Worm (Caenorhabditis elegans) whole organism, L1 larva: ENCODE measurements around the gene K05F1.1.

Experiments used
- alr-1 ChIP-seq: fragments of 200-800 bp; sonication (Bioruptor generic); optimal IDR thresholded peaks from 2 replicates; lab custom pipeline; 2018; ENCODE audit warnings: borderline replicate concordance, mild to moderate bottlenecking, missing genetic modification characterization, missing compliant biosample characterization
- blmp-1 ChIP-seq: fragments of 150-350 bp; optimal IDR thresholded peaks from 2 replicates; lab custom pipeline; 2014; ENCODE audit warnings: missing biosample characterization, missing genetic modification characterization
- efl-1 ChIP-seq, 4 experiments: fragments of 150-350 bp; optimal IDR thresholded peaks in 3 of 4; peaks in 1 of 4; 1 replicate in 1 of 4; 2 replicates in 3 of 4; lab custom pipeline; 2014; ENCODE audit warnings: missing biosample characterization in 2 of 4, missing genetic modification characterization in 2 of 4, missing genetic modification reagents in 2 of 4
- elt-2 ChIP-seq: sonication (generic microtip); optimal IDR thresholded peaks from 2 replicates; lab custom pipeline; 2016; ENCODE audit warnings: missing genetic modification characterization, mild to moderate bottlenecking, inconsistent platforms, missing compliant biosample characterization, missing genetic modification reagents
- elt-3 ChIP-seq, 6 experiments: fragments of 150-350 bp in 1 of 6; sonication (generic microtip); optimal IDR thresholded peaks; 2 replicates each; lab custom pipeline; 2017 to 2018; ENCODE audit warnings: missing biosample characterization in 6 of 6, missing genetic modification characterization in 6 of 6, inconsistent platforms in 1 of 6
- fkh-10 ChIP-seq: sonication (generic microtip); optimal IDR thresholded peaks from 2 replicates; lab custom pipeline; 2017; ENCODE audit warnings: missing biosample characterization, missing genetic modification reagents, missing genetic modification characterization
- fkh-8 ChIP-seq: sonication (generic microtip); optimal IDR thresholded peaks from 2 replicates; lab custom pipeline; 2016; ENCODE audit warnings: mild to moderate bottlenecking, missing genetic modification characterization, missing compliant biosample characterization
- fos-1 ChIP-seq: fragments of 150-350 bp; optimal IDR thresholded peaks from 2 replicates; lab custom pipeline; 2014; ENCODE audit warnings: missing biosample characterization, missing genetic modification characterization
- hlh-17 ChIP-seq: fragments of 200-800 bp; sonication (Bioruptor generic); optimal IDR thresholded peaks from 2 replicates; lab custom pipeline; 2018; ENCODE audit warnings: missing genetic modification characterization, mild to moderate bottlenecking, missing compliant biosample characterization, moderate library complexity, borderline replicate concordance
- jun-1 ChIP-seq: fragments of 150-350 bp; optimal IDR thresholded peaks from 2 replicates; lab custom pipeline; 2014; ENCODE audit warnings: missing biosample characterization, missing genetic modification reagents, missing genetic modification characterization
- lin-14 ChIP-seq: fragments of 200-800 bp; sonication (Bioruptor generic); optimal IDR thresholded peaks from 2 replicates; lab custom pipeline; 2018; ENCODE audit warnings: mild to moderate bottlenecking, missing genetic modification characterization, moderate library complexity, missing compliant biosample characterization
- lin-15B ChIP-seq: fragments of 150-350 bp; sonication (generic microtip); optimal IDR thresholded peaks from 3 replicates; lab custom pipeline; 2014; ENCODE audit warnings: missing biosample characterization, missing genetic modification characterization
- nhr-71 ChIP-seq: sonication (generic microtip); optimal IDR thresholded peaks from 2 replicates; lab custom pipeline; 2016; ENCODE audit warnings: mild to moderate bottlenecking, missing genetic modification characterization, moderate library complexity, missing compliant biosample characterization
- nhr-76 ChIP-seq: sonication (generic microtip); optimal IDR thresholded peaks from 2 replicates; lab custom pipeline; 2017; ENCODE audit warnings: missing biosample characterization, missing genetic modification characterization
- nhr-85 ChIP-seq: sonication (generic microtip); peaks from one replicate; lab custom pipeline; 2016; ENCODE audit warnings: missing genetic modification characterization, inconsistent platforms, missing compliant biosample characterization
- nhr-90 ChIP-seq: sonication (generic microtip); optimal IDR thresholded peaks from 2 replicates; lab custom pipeline; 2016; ENCODE audit warnings: mild to moderate bottlenecking, missing genetic modification characterization, missing compliant biosample characterization; ENCODE audit not compliant: poor library complexity
- skn-1 ChIP-seq: fragments of 150-350 bp; optimal IDR thresholded peaks from 2 replicates; lab custom pipeline; 2014; ENCODE audit warnings: missing biosample characterization, missing genetic modification characterization
- snu-23 ChIP-seq: sonication (generic microtip); optimal IDR thresholded peaks from 2 replicates; lab custom pipeline; 2016; ENCODE audit warnings: missing genetic modification characterization, missing compliant biosample characterization
- sox-4 ChIP-seq: sonication (generic microtip); optimal IDR thresholded peaks from 2 replicates; lab custom pipeline; 2016; ENCODE audit warnings: missing genetic modification characterization, missing compliant biosample characterization
- tbx-2 ChIP-seq: sonication (generic microtip); optimal IDR thresholded peaks from 2 replicates; lab custom pipeline; 2016; ENCODE audit warnings: missing genetic modification characterization, missing compliant biosample characterization
- unc-130 ChIP-seq: fragments of 150-350 bp; optimal IDR thresholded peaks from 2 replicates; lab custom pipeline; 2017; ENCODE audit warnings: missing biosample characterization, missing genetic modification characterization, inconsistent platforms
- unc-62 ChIP-seq: fragments of 150-350 bp; optimal IDR thresholded peaks from 2 replicates; lab custom pipeline; 2014; ENCODE audit warnings: missing biosample characterization, missing genetic modification reagents, missing genetic modification characterization
- unc-98 ChIP-seq: fragments of 200-800 bp; sonication (Bioruptor generic); IDR thresholded peaks from 2 replicates; pipeline ENCODE4 v1.3.6; 2022; ENCODE audit warnings: missing genetic modification characterization, missing compliant biosample characterization
- zag-1 ChIP-seq: fragments of 150-350 bp; optimal IDR thresholded peaks from 2 replicates; lab custom pipeline; 2014; ENCODE audit warnings: missing biosample characterization, missing genetic modification characterization
- ztf-4 ChIP-seq: fragments of 150-350 bp; optimal IDR thresholded peaks from 2 replicates; lab custom pipeline; 2014; ENCODE audit warnings: missing biosample characterization, missing genetic modification characterization

Gene K05F1.1

DNA sequence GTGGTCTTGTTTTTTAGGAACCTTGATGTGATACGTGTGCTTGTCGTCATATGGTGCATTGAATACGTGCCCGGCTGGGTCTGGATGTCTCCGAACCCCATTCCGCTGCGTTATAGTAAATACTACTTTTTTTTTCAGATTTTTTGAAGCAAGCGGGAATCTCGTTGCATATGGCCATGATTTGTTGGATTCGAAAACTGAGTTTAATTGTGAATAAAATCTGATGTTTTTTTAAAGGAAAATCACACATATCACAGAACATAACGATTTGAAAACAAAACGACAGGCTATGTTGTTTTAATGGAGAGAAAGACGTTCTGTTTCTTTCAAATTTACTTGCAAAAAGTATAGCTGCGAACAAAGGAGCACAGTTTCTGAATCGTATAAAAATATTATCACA is 44.3 kb downstream of the K05F1.1 start, which contains the start of the genes ZK1248.17 and H41C03.3:
Gene ZK1248.17, minus strand, starts transcription at position 101 of the 400 bp plus-strand sequence.
Gene H41C03.3, plus strand, starts transcription at position 337 of the 400 bp plus-strand sequence.
- TF ChIP-seq tbx-2 (tag; lab: Kevin White, UChicago): no peak

DNA sequence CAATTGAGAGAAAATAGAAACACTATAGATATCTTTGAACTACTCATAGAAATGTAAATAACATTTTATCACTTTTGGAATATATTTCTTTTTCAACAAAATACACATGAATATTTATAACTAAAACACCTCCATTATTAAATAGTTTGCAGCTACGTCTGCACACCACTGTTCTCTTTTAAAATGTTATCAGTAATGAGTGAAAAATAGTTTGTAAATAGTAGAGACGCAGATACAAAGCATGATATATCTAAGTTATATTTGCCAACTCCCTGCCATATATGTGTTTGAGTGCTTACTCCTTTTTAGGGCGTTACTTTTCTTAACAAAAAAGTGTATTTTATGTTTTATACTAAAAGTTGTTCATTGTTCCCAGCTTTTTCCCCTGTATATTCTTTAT is 45.0 kb downstream of the K05F1.1 start:
- TF ChIP-seq nhr-90 (tag; lab: Kevin White, UChicago): no peak
- TF ChIP-seq fkh-10: no peak
- no peak for TF ChIP-seq fkh-8 (tag; lab: Kevin White, UChicago)
- no peak for TF ChIP-seq fos-1 (tag; lab: Kevin White, UChicago)
- no peak for TF ChIP-seq zag-1 (tag; lab: Kevin White, UChicago)
- TF ChIP-seq unc-62 (GFP tag; lab: Kevin White, UChicago): no peak
- peak; percentile 22 for TF ChIP-seq elt-2 (tag; lab: Kevin White, UChicago)
- TF ChIP-seq nhr-71 (tag; lab: Kevin White, UChicago): no peak
- no peak for TF ChIP-seq skn-1
- TF ChIP-seq unc-98 (GFP tag; lab: Robert Waterston, UW): no peak
- no peak for TF ChIP-seq lin-14
- TF ChIP-seq efl-1 (optimal IDR thresholded peaks at IDR 0.05; lab: Kevin White, UChicago): no peak
- peak in 1 of 2 experiments; percentile 27 for TF ChIP-seq efl-1 (GFP tag; optimal IDR thresholded peaks at IDR 0.05 in 1 of 2; lab: Kevin White, UChicago)

DNA sequence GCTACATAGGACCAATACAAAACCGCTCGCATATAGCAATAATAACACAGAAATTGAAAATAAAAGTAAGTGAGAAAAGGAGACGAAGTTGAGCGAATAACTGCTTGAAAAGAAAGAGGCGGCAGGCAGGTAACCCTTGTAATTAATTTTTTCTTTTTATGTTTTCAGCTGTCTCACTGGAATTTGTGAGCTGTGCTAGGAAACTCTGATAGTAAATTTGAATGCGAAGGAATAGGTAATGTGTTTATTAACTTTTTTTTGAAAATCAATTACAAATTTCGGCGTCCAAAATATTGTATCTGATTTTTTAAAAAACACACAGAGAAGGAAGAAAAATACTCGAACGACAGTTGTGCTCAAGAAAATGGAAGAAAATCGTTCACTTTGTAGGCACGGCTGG is 50.8 kb downstream of the K05F1.1 start, which contains the start of gene H41C03.2:
Gene H41C03.2, minus strand, starts transcription at position 101 of the 400 bp plus-strand sequence.
- peak; percentile 25 for TF ChIP-seq fkh-8 (tag; lab: Kevin White, UChicago)
- no peak for TF ChIP-seq lin-14

DNA sequence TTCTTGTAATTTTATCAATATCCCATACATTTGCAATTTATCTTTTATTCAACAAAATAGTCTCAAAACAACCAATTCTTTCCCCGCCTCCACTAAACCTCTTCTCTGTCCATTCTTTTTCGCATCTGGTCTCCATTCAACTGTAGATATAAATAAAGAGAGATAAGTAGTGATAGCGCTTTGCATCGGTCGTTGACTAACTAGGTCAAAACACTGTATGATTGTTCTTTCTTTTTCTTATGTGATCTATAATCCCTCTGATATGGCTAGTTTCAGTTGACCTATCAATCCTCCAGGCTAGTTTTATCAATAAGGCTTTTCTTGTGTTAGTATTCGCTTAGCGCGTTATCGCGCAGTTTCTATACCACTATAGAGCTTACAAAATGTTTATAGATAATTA is 52.1 kb downstream of the K05F1.1 start:
- TF ChIP-seq blmp-1 (peak; percentile 73), sox-4 (no peak), alr-1 (tag; lab: Kevin White, UChicago) (no peak), nhr-85 (tag; lab: Kevin White, UChicago) (peak; percentile 55), ztf-4 (tag; lab: Kevin White, UChicago) (no peak), skn-1 (no peak), unc-130 (no peak), hlh-17 (GFP tag; lab: Kevin White, UChicago) (no peak), snu-23 (GFP tag; lab: Kevin White, UChicago) (no peak), nhr-76 (tag; lab: Kevin White, UChicago) (no peak), lin-15B (tag; lab: Kevin White, UChicago) (no peak), jun-1 (tag; lab: Kevin White, UChicago) (no peak), elt-3 (tag; optimal IDR thresholded peaks at IDR 0.05; lab: Kevin White, UChicago) (peak in 2 of 6 experiments; percentile 51 to 80)
